Worm (Caenorhabditis elegans) whole organism, L4 larva: ENCODE results near the gene F56D1.1.

Source experiments
- F26F4.8 ChIP-seq: fragments of 200-800 bp; sonication (Bioruptor generic); conservative IDR thresholded peaks from 2 replicates; pipeline ENCODE4 v1.3.6; 2022; ENCODE audit warnings: missing genetic modification characterization, missing compliant biosample characterization
- F49E8.2 ChIP-seq: sonication (generic microtip); optimal IDR thresholded peaks from 2 replicates; lab custom pipeline; 2016; ENCODE audit warnings: missing compliant biosample characterization, mild to moderate bottlenecking, missing genetic modification characterization, borderline replicate concordance
- Y105C5A.15 ChIP-seq: fragments of 200-800 bp; sonication (Bioruptor generic); IDR thresholded peaks from 2 replicates; pipeline ENCODE4 v1.3.6; 2022; ENCODE audit warnings: missing genetic modification characterization, missing compliant biosample characterization
- dmd-6 ChIP-seq: fragments of 200-800 bp; sonication (Bioruptor generic); IDR thresholded peaks from 2 replicates; pipeline ENCODE4 v1.3.6; 2022; ENCODE audit warnings: missing genetic modification reagents, missing genetic modification characterization, missing compliant biosample characterization
- egl-43 ChIP-seq: fragments of 200-800 bp; sonication (Bioruptor generic); IDR thresholded peaks from 2 replicates; pipeline ENCODE4 v1.3.6; 2022; ENCODE audit warnings: missing genetic modification reagents, missing genetic modification characterization, missing compliant biosample characterization
- mdt-29 ChIP-seq: fragments of 200-800 bp; sonication (Bioruptor generic); IDR thresholded peaks from 2 replicates; pipeline ENCODE4 v1.3.6; 2022; ENCODE audit warnings: missing genetic modification reagents, missing genetic modification characterization, missing compliant biosample characterization
- mep-1 ChIP-seq: fragments of 150-350 bp; sonication (generic microtip); optimal IDR thresholded peaks from 3 replicates; lab custom pipeline; 2014; ENCODE audit warnings: missing biosample characterization, missing genetic modification characterization
- nhr-6 ChIP-seq: fragments of 150-350 bp; optimal IDR thresholded peaks from 2 replicates; lab custom pipeline; 2014; ENCODE audit warnings: missing biosample characterization, missing genetic modification characterization
- zip-2 ChIP-seq: fragments of 150-350 bp; optimal IDR thresholded peaks from 2 replicates; lab custom pipeline; 2014; ENCODE audit warnings: missing biosample characterization, missing genetic modification characterization

The F56D1.1 gene

ce11 chrII:5527841-5528240 is 49.4 kb downstream of the F56D1.1 start, which contains the start of gene ZK177.1:
TSS of gene ZK177.1 (plus strand) at chrII:5528141.
- TF ChIP-seq zip-2 (tag; lab: Kevin White, UChicago): no peak
- no peak for TF ChIP-seq dmd-6 (GFP tag; lab: Robert Waterston, UW)
- no peak for TF ChIP-seq F49E8.2 (tag; lab: Kevin White, UChicago)
- no peak for TF ChIP-seq F26F4.8 (GFP tag; lab: Robert Waterston, UW)
- no peak for TF ChIP-seq mep-1 (tag; lab: Kevin White, UChicago)
- TF ChIP-seq mdt-29 (GFP tag; lab: Robert Waterston, UW): no peak
- no peak for TF ChIP-seq Y105C5A.15
- no peak for TF ChIP-seq nhr-6 (tag; lab: Kevin White, UChicago)
- no peak for TF ChIP-seq egl-43 (GFP tag; lab: Robert Waterston, UW)
